Worm (Caenorhabditis elegans): ENCODE results near the gene nhr-264.
"Not testable (repeated sequence)": the region's sequence is repeated elsewhere in the genome, so short reads cannot be mapped to it uniquely, and the experiment has no call there.

The nhr-264 gene

ce11 chrIV:9293825-9294224, at the start of gene nhr-264:
nhr-264 (minus strand) TSS chrIV:9293925.
- TF ChIP-seq nfya-1 (tag; optimal IDR thresholded peaks at IDR 0.05; ENCODE audit: insufficient read depth); egl-5 (tag; optimal IDR thresholded peaks at IDR 0.05); lin-15B (tag; optimal IDR thresholded peaks at IDR 0.05): not testable (repeated sequence)

ce11 chrIV:9343102-9343599, 49.4 kb upstream of the nhr-264 start, which contains the start of gene pigc-1:
pigc-1 (minus strand) TSS chrIV:9343152.
- TF ChIP-seq pha-4 (tag; optimal IDR thresholded peaks at IDR 0.05) (peak; percentile 80), fkh-10 (GFP tag; optimal IDR thresholded peaks at IDR 0.05) (no peak)

DNA sequence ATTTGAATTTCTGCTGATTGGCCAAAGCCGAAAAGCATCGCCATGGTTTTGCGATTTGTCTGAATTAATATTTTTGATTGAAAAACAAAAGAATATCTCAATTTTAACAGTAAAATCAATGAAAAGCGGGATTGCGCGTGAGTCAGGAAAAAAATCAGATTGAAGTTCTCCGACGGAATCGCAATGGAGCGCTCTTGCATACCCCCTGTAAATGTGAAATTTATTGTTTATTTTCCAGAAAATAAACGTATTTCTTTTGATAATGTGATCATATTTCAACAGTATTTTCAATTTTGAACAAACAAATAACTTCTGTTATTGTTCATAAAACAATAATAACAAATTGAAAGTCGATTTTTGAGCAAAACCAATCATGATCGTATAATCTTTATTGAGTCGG, 47.9 kb upstream of the nhr-264 start, which contains the start of gene vps-26:
Gene vps-26 (minus strand): TSS at position 200 of the 400 bp plus-strand sequence.
- no peak for TF ChIP-seq pqm-1 (tag; optimal IDR thresholded peaks at IDR 0.05)
- peak; percentile 35 for TF ChIP-seq hmg-11 (tag; optimal IDR thresholded peaks at IDR 0.05)
- TF ChIP-seq elt-2 (tag; optimal IDR thresholded peaks at IDR 0.05), result peak; percentile 10
- no peak for TF ChIP-seq mdl-1 (tag; optimal IDR thresholded peaks at IDR 0.05)
- peak; percentile 36 for TF ChIP-seq lin-15B (tag; optimal IDR thresholded peaks at IDR 0.05)
- TF ChIP-seq pha-4 (tag; optimal IDR thresholded peaks at IDR 0.05), result peak; percentile 81
- no peak for TF ChIP-seq sea-2 (GFP tag; optimal IDR thresholded peaks at IDR 0.05)

ce11 chrIV:9339205-9339604, 45.5 kb upstream of the nhr-264 start, which contains the start of gene T20D3.6:
T20D3.6 (minus strand) TSS chrIV:9339305.
- no peak for TF ChIP-seq mdl-1 (tag; optimal IDR thresholded peaks at IDR 0.05)
- TF ChIP-seq ceh-9 (tag; optimal IDR thresholded peaks at IDR 0.05), result no peak
- no peak for TF ChIP-seq nhr-76 (tag; optimal IDR thresholded peaks at IDR 0.05)
- no peak for TF ChIP-seq egl-27 (tag; optimal IDR thresholded peaks at IDR 0.05)
- TF ChIP-seq zag-1 (tag; optimal IDR thresholded peaks at IDR 0.05), result no peak
- no peak for TF ChIP-seq unc-62 (GFP tag; optimal IDR thresholded peaks at IDR 0.05)
- no peak for TF ChIP-seq fkh-2 (tag; optimal IDR thresholded peaks at IDR 0.05)
- no peak for TF ChIP-seq nhr-67 (tag; optimal IDR thresholded peaks at IDR 0.05)
- TF ChIP-seq tbx-2 (tag; optimal IDR thresholded peaks at IDR 0.05), result no peak
- no peak for TF ChIP-seq daf-12 (tag; optimal IDR thresholded peaks at IDR 0.05)
- TF ChIP-seq elt-3 (tag; optimal IDR thresholded peaks at IDR 0.05), result no peak
- no peak for TF ChIP-seq ztf-4 (tag; optimal IDR thresholded peaks at IDR 0.05)
- TF ChIP-seq elt-1 (tag; optimal IDR thresholded peaks at IDR 0.05), result no peak
- TF ChIP-seq snpc-4 (tag; optimal IDR thresholded peaks at IDR 0.05), result no peak
- no peak for TF ChIP-seq aly-2 (tag; optimal IDR thresholded peaks at IDR 0.05)
- TF ChIP-seq nhr-237 (tag; optimal IDR thresholded peaks at IDR 0.05), result no peak
- no peak for TF ChIP-seq mml-1 (tag; optimal IDR thresholded peaks at IDR 0.05)
- TF ChIP-seq elt-2 (tag; optimal IDR thresholded peaks at IDR 0.05), result no peak

DNA sequence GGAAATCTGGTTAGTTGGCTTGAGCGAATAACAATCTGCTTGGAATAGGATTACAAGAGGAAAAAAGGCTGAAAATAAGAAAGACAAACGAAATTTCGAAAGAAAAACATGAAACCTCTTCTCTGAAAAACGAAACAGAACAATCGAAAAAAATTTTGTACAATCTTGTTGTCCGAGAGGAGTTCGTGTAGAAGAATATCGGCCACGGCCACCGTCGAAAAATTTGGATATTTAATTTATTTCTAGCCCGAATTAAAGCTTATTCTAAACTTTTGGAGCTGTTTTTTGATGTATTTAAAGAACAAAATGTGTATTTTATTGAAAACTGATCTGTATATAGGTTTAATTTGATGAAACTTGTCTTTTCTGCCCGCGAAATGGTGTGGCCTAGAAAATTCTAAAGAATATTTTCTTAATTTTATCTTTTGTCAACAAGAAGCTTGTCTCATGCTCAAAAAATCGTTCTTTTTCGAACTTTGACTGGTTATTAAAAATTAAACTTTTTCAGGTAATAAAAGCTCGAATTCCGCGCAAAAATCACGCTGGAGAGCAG, 42.9 kb upstream of the nhr-264 start, which contains the start of gene T20D3.5:
Gene T20D3.5 (plus strand): TSS at position 503 of the 553 bp plus-strand sequence.
- no peak for TF ChIP-seq egl-27 (tag; optimal IDR thresholded peaks at IDR 0.05)
- no peak for TF ChIP-seq snpc-4 (tag; optimal IDR thresholded peaks at IDR 0.05)
- no peak for TF ChIP-seq nhr-12 (tag; optimal IDR thresholded peaks at IDR 0.05)

DNA sequence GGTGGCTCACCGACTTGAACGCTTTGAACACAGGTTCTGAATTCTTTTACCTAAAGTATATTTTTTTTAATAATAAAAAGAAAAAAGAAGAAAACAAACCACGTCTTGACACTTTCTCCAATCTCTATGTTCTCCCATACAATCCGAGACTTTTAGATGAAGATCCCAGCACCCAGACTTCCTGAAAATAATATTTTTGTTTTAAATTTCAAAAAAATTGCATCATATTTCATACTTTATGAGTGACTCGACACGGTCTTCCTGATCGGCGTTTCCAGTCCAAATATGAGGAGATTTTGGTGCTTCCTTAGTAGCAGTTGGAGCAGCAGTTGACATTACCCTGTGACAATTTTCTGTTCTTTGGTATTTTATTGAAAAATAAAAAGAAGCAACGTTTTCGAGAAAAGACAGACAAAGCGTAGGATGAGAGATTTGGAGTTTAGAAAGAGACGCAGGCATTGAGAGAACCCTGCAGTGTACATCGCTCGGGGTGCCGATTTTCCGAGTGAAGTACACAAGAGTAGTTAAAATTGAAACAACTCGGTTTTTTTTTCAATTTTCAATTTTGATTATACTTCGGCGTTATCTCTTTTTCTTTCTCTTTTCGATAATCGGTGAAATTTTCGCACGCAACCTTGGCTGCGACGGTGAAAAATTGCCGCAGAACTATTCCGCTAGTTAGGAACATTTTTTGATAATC, 42.0 kb upstream of the nhr-264 start, which contains the start of the genes coa-4 and T20D3.14:
Gene coa-4 (minus strand): TSS at position 51 of the 700 bp plus-strand sequence.
Gene T20D3.14 (minus strand): TSS at position 358 of the 700 bp plus-strand sequence.
- TF ChIP-seq snpc-4 (tag; optimal IDR thresholded peaks at IDR 0.05), result peak; percentile 27
- peak; percentile 75 for TF ChIP-seq elt-2 (tag; optimal IDR thresholded peaks at IDR 0.05)
- TF ChIP-seq hmg-11 (tag; optimal IDR thresholded peaks at IDR 0.05), result peak; percentile 2
- TF ChIP-seq R02D3.7 (tag; optimal IDR thresholded peaks at IDR 0.05), result no peak
- TF ChIP-seq fkh-10 (GFP tag; optimal IDR thresholded peaks at IDR 0.05), result no peak
- no peak for TF ChIP-seq ceh-9 (tag; optimal IDR thresholded peaks at IDR 0.05)
- peak; percentile 25 for TF ChIP-seq lin-15B (tag; optimal IDR thresholded peaks at IDR 0.05)
- TF ChIP-seq pha-4 (tag; optimal IDR thresholded peaks at IDR 0.05), result peak; percentile 80
- TF ChIP-seq nfya-1 (tag; optimal IDR thresholded peaks at IDR 0.05; ENCODE audit: insufficient read depth), result peak; percentile 61
